Fruit fly (Drosophila melanogaster) whole organism, embryonic: ENCODE data around the gene nonC.

Source experiments
- CG11247 ChIP-seq: fragments of 200-800 bp; sonication (Bioruptor generic); IDR thresholded peaks from 2 replicates; pipeline ENCODE4 v1.3.6; 2022; ENCODE audit warnings: missing biosample characterization, missing genetic modification characterization
- CG12391 ChIP-seq: fragments of 200-800 bp; sonication (Bioruptor generic); optimal IDR thresholded peaks from 3 replicates; lab custom pipeline; 2018; ENCODE audit warnings: missing biosample characterization, mild to moderate bottlenecking, missing genetic modification characterization, moderate library complexity
- Doc2 ChIP-seq: fragments of 200-800 bp; sonication (Bioruptor generic); IDR thresholded peaks from 2 replicates; pipeline ENCODE4 v1.3.6; 2022; ENCODE audit warnings: missing biosample characterization, missing genetic modification characterization
- HLH4C ChIP-seq: fragments of 200-800 bp; sonication (Bioruptor generic); IDR thresholded peaks from 3 replicates; pipeline ENCODE4 v1.3.6; 2022; ENCODE audit warnings: missing biosample characterization, missing genetic modification characterization; ENCODE audit not compliant: partially characterized antibody
- Side ChIP-seq: fragments of 200-800 bp; sonication (Bioruptor generic); optimal IDR thresholded peaks from 2 replicates; lab custom pipeline; 2016; ENCODE audit warnings: missing biosample characterization, missing genetic modification characterization
- fd102C ChIP-seq: fragments of 200-800 bp; sonication (Bioruptor generic); optimal IDR thresholded peaks from 2 replicates; lab custom pipeline; 2018; ENCODE audit warnings: missing biosample characterization, mild to moderate bottlenecking, missing genetic modification characterization, moderate library complexity
- psq ChIP-seq: fragments of 200-800 bp; sonication (Bioruptor generic); optimal IDR thresholded peaks from 2 replicates; lab custom pipeline; 2017; ENCODE audit warnings: missing biosample characterization, missing genetic modification characterization

dm6 chrX:6804485-6805295, 19.6 kb upstream of the nonC start:
- TF ChIP-seq Doc2 (GFP tag; lab: Robert Waterston, UW) (peak; percentile 62; the same call in 1 of the 2 replicates), HLH4C (GFP tag; lab: Robert Waterston, UW) (no peak), psq (peak; percentile 27), CG12391 (tag; lab: Kevin White, UChicago) (peak; percentile 84), fd102C (GFP tag; lab: Kevin White, UChicago) (peak; percentile 51), CG11247 (GFP tag; lab: Robert Waterston, UW) (peak; percentile 80), Side (GFP tag; lab: Kevin White, UChicago) (no peak)
